Fruit fly (Drosophila melanogaster): Measurements from ENCODE around the gene sty.
A peak's percentile ranks its signal among the peaks of the same experiment; 100 is the strongest.

sty gene

DNA sequence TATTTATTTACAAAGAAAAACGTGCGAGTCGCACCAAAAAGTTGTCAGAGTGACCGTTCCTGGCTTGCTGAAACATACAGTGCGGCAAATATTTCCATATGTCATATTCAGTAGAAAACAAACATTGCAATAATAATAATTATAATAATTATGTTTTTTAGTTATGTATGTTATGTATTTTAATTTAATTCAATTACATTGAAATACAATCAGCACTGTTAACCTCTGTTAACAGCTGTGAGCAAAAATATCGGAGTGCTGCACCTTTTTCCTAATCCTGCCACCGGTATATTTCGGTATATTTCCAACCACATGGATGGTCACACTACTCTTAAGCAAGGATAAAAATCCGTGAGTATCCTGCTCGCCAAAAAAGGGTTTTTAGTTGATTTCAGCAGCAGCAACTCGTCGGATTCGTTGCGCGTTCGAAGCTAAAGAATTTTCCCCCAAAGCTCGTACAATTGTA lies 47.4 kb upstream of the sty start, which contains the start of the genes CG32267 and CG42324 (continued):
- TF ChIP-seq CG34376 (GFP tag; optimal IDR thresholded peaks at IDR 0.05) (no peak), Mrtf (GFP tag; IDR thresholded peaks at IDR 0.05) (no peak), ap (GFP tag; IDR thresholded peaks at IDR 0.05) (no peak), oc (tag; optimal IDR thresholded peaks at IDR 0.05) (no peak), pzg (GFP tag; optimal IDR thresholded peaks at IDR 0.05) (peak; percentile 79), CG3995 (GFP tag; optimal IDR thresholded peaks at IDR 0.05) (no peak), CG31441 (GFP tag; IDR thresholded peaks at IDR 0.05) (no peak), CG17359 (tag; optimal IDR thresholded peaks at IDR 0.05) (no peak), CG17186 (GFP tag; optimal IDR thresholded peaks at IDR 0.05) (peak; percentile 24), CG17802 (tag; optimal IDR thresholded peaks at IDR 0.05) (no peak), NFAT (GFP tag; IDR thresholded peaks at IDR 0.05) (no peak), CG7839 (tag; optimal IDR thresholded peaks at IDR 0.05) (no peak), chinmo (GFP tag; IDR thresholded peaks at IDR 0.05; ENCODE audit: partially characterized antibody) (0 out of 4 replicates have a peak, but pooled peaks have one; percentile 21), phol (tag; optimal IDR thresholded peaks at IDR 0.05) (peak; percentile 23), CG33213 (GFP tag; optimal IDR thresholded peaks at IDR 0.05) (peak; percentile 25), fd96Cb (tag; optimal IDR thresholded peaks at IDR 0.05) (no peak), CG13775 (GFP tag; optimal IDR thresholded peaks at IDR 0.05) (no peak), CG10147 (GFP tag; optimal IDR thresholded peaks at IDR 0.05) (no peak), ac (GFP tag; optimal IDR thresholded peaks at IDR 0.05) (no peak), TFAM (GFP tag; optimal IDR thresholded peaks at IDR 0.05) (no peak), CG12391 (tag; optimal IDR thresholded peaks at IDR 0.05) (no peak), Dbx (GFP tag; IDR thresholded peaks at IDR 0.05) (no peak), CG4617 (GFP tag; optimal IDR thresholded peaks at IDR 0.05; ENCODE audit: borderline replicate concordance) (no peak), sens (GFP tag) (no peak), CG12219 (GFP tag; optimal IDR thresholded peaks at IDR 0.05) (no peak), caup (GFP tag; optimal IDR thresholded peaks at IDR 0.05; ENCODE audit: severe bottlenecking) (no peak), pfk (GFP tag; optimal IDR thresholded peaks at IDR 0.05) (no peak), CG17829 (tag; optimal IDR thresholded peaks at IDR 0.05) (peak; percentile 12), Hr51 (GFP tag; optimal IDR thresholded peaks at IDR 0.05) (no peak), CG5245 (GFP tag; optimal IDR thresholded peaks at IDR 0.05) (no peak), HHEX (GFP tag; optimal IDR thresholded peaks at IDR 0.05) (no peak), rib (GFP tag; IDR thresholded peaks at IDR 0.05) (no peak), ind (GFP tag; optimal IDR thresholded peaks at IDR 0.05) (no peak), CG18599 (GFP tag; optimal IDR thresholded peaks at IDR 0.05) (no peak), CG6254 (GFP tag; optimal IDR thresholded peaks at IDR 0.05) (no peak), CG10979 (tag; optimal IDR thresholded peaks at IDR 0.05) (no peak), MTF-1 (GFP tag; optimal IDR thresholded peaks at IDR 0.05; ENCODE audit: borderline replicate concordance) (no peak), CG1832 (GFP tag; optimal IDR thresholded peaks at IDR 0.05) (no peak), CG14860 (GFP tag; IDR thresholded peaks at IDR 0.05; ENCODE audit: partially characterized antibody) (no peak), CG6654 (GFP tag; optimal IDR thresholded peaks at IDR 0.05) (no peak), Fer1 (GFP tag; optimal IDR thresholded peaks at IDR 0.05) (no peak), gcm2 (GFP tag; optimal IDR thresholded peaks at IDR 0.05) (no peak), H15 (GFP tag; IDR thresholded peaks at IDR 0.05) (no peak), tup (GFP tag; optimal IDR thresholded peaks at IDR 0.05) (no peak), CG34224 (GFP tag; IDR thresholded peaks at IDR 0.05; ENCODE audit: partially characterized antibody) (no peak), eyg (GFP tag; optimal IDR thresholded peaks at IDR 0.05) (no peak), Dll (GFP tag; IDR thresholded peaks at IDR 0.05; ENCODE audit: partially characterized antibody) (no peak), CG16813 (GFP tag; IDR thresholded peaks at IDR 0.05; ENCODE audit: partially characterized antibody) (0 out of 3 replicates have a peak, but pooled peaks have one; percentile 21), CG14014 (GFP tag; IDR thresholded peaks at IDR 0.05) (no peak)
